Worm (Caenorhabditis elegans): ENCODE results near the gene mua-3.

Gene mua-3

DNA sequence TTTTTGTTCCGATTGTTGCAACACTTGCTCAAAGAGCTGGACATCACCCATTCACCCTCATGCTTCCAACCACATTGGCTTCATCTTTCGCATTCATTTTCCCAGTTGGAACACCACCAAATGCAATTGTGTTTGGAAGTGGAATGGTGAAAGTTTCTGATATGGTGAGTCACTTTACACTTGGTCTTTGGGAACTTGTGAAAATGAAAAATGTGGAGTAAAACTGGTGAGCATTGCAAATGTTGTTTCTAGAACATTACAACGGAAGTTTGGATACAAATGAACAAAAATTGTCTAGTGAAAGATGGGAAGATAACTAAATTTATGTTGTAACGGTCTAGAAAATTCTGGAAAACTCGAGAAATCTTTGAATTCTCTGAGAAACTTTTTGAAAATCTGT, 4.2 kb upstream of the mua-3 start:
- TF ChIP-seq ztf-23 (GFP tag; IDR thresholded peaks at IDR 0.05) = no peak
- TF ChIP-seq tab-1 (GFP tag; IDR thresholded peaks at IDR 0.05) = no peak
- no peak for TF ChIP-seq ztf-29 (GFP tag; IDR thresholded peaks at IDR 0.05)
- TF ChIP-seq med-1 (GFP tag; optimal IDR thresholded peaks at IDR 0.05; ENCODE audit: insufficient read depth) = no peak
- TF ChIP-seq flt-1 (GFP tag; IDR thresholded peaks at IDR 0.05) = no peak
- TF ChIP-seq ref-1 (GFP tag; conservative IDR thresholded peaks at IDR 0.05) = no peak

DNA sequence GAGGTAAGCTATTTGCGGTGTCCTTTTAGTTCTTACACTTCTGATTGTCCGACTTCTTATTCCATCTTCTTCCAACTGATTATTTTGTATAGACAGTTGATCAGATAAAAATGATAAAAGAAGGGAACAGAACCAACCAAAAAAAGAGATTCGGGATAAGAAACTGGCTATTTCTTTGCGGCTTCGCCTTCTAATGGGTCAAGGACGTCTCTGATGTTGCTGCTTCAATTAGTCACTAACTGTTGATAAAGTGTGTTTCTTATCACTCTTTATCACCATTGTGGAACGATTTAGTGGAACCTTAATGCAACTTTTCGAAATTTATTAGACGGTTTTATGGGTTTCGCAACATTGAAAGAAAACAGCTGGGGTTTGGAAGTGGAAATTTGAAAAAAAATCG, 9.8 kb downstream of the mua-3 start:
- TF ChIP-seq med-1 (GFP tag; optimal IDR thresholded peaks at IDR 0.05; ENCODE audit: insufficient read depth) (no peak), flt-1 (GFP tag; IDR thresholded peaks at IDR 0.05) (no peak), cog-1 (tag; optimal IDR thresholded peaks at IDR 0.05) (no peak), tab-1 (GFP tag; IDR thresholded peaks at IDR 0.05) (no peak), ref-1 (GFP tag; conservative IDR thresholded peaks at IDR 0.05) (no peak), klf-2 (GFP tag; conservative IDR thresholded peaks at IDR 0.05) (no peak), ztf-23 (GFP tag; IDR thresholded peaks at IDR 0.05) (no peak), T22C8.4 (GFP tag; IDR thresholded peaks at IDR 0.05) (no peak), ztf-29 (GFP tag; IDR thresholded peaks at IDR 0.05) (no peak)

DNA sequence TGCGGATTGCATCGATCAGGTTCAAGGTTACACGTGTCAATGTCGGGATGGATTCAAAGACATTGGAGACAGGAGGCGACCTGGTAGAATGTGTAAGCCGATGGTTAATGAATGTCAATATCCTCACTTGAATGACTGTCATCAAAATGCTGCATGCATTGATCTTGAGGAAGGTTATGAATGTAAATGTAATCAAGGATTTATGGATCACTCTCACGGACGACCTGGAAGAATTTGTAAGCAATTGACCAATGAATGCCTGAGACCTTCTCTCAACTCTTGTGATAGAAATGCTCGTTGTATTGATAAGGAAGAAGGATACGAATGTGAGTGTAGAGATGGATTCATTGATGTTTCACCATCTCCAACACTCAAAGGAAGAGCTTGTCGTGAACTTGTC, 17.5 kb downstream of the mua-3 start:
- no peak for TF ChIP-seq cog-1 (tag; optimal IDR thresholded peaks at IDR 0.05)
- TF ChIP-seq ref-1 (GFP tag; conservative IDR thresholded peaks at IDR 0.05) = no peak

- TF ChIP-seq tab-1 (GFP tag; IDR thresholded peaks at IDR 0.05) = no peak
- no peak for TF ChIP-seq flt-1 (GFP tag; IDR thresholded peaks at IDR 0.05)
- no peak for TF ChIP-seq klf-2 (GFP tag; conservative IDR thresholded peaks at IDR 0.05)
- no peak for TF ChIP-seq cog-1 (tag; optimal IDR thresholded peaks at IDR 0.05)
- TF ChIP-seq ztf-23 (GFP tag; IDR thresholded peaks at IDR 0.05) = no peak
- TF ChIP-seq T22C8.4 (GFP tag; IDR thresholded peaks at IDR 0.05) = no peak
- TF ChIP-seq med-1 (GFP tag; optimal IDR thresholded peaks at IDR 0.05; ENCODE audit: insufficient read depth) = no peak
- no peak for TF ChIP-seq ztf-29 (GFP tag; IDR thresholded peaks at IDR 0.05)
- TF ChIP-seq ref-1 (GFP tag; conservative IDR thresholded peaks at IDR 0.05) = no peak
These were observed 18.1 kb downstream of the mua-3 start for ce11 chrIII:10178552-10178951.

DNA sequence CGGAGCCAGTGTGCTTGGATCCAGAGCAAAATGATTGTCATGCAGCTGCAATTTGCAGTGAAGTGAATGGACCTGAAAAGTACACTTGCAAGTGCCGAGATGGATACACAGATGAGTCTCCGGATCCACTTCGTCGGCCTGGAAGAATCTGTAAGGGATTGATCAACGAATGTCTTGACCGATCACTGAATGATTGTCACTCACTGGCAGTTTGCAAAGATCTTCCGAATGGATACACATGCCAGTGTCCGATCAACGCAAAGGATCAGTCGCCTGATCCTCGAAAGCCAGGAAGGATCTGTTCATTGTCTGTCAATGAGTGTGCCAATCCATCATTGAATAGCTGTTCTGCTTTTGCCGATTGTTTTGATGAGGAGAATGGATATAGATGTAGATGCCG, 18.9 kb downstream of the mua-3 start:
- TF ChIP-seq klf-2 (GFP tag; conservative IDR thresholded peaks at IDR 0.05) (no peak), ztf-29 (GFP tag; IDR thresholded peaks at IDR 0.05) (no peak), ztf-23 (GFP tag; IDR thresholded peaks at IDR 0.05) (no peak), T22C8.4 (GFP tag; IDR thresholded peaks at IDR 0.05) (no peak)

DNA sequence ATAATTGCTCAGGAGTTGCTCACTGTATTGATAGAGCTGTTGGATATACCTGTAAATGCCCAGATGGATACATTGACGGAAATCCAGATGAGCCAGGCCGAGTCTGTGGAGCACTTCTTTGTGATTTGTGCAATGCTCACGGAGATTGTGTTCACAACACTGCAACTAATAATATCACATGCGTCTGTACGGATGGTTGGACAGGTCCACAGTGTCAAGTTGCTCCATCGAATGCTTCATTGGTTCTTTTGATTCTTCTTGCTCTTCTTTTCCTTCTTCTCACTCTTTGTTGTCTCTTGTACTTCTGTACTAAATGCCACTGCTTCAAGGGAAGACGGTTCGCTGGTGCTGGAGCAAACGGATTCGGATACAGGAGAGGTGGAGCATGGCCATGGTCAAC, 21.4 kb downstream of the mua-3 start:
- TF ChIP-seq klf-2 (GFP tag; conservative IDR thresholded peaks at IDR 0.05) (no peak), cog-1 (tag; optimal IDR thresholded peaks at IDR 0.05) (no peak), flt-1 (GFP tag; IDR thresholded peaks at IDR 0.05) (no peak), tab-1 (GFP tag; IDR thresholded peaks at IDR 0.05) (no peak), ztf-23 (GFP tag; IDR thresholded peaks at IDR 0.05) (no peak), ref-1 (GFP tag; conservative IDR thresholded peaks at IDR 0.05) (no peak), ztf-29 (GFP tag; IDR thresholded peaks at IDR 0.05) (no peak), T22C8.4 (GFP tag; IDR thresholded peaks at IDR 0.05) (no peak), med-1 (GFP tag; optimal IDR thresholded peaks at IDR 0.05; ENCODE audit: insufficient read depth) (no peak)

- TF ChIP-seq klf-2 (GFP tag; conservative IDR thresholded peaks at IDR 0.05) = no peak
- no peak for TF ChIP-seq cog-1 (tag; optimal IDR thresholded peaks at IDR 0.05)
- TF ChIP-seq med-1 (GFP tag; optimal IDR thresholded peaks at IDR 0.05; ENCODE audit: insufficient read depth) = no peak
These were observed 25.7 kb downstream of the mua-3 start, which contains the start of gene unc-47 for ce11 chrIII:10186160-10186559. Gene unc-47 (minus strand): TSS chrIII:10186260.

DNA sequence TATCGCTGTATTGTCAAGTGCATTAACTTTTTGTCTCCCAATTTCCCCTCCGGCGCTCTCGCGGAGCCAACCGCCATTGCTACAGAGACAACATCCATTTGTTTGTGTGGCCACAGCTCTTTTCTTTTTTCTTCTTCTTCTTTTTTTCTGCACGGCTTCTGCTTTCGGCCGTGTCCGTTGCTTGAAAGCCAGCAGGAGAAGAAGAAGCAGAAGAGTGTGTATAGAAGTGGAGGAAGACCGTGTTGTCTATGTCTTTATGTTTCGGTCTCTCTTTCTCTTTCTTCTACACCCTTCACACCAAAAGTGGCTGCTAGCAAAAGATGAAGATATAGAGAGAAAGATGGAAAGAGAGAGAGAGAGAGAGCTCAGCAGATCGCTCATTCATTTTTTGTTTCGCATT, 27.3 kb downstream of the mua-3 start:
- TF ChIP-seq ztf-29 (GFP tag; IDR thresholded peaks at IDR 0.05) (0 out of 2 replicates have a peak, but pooled peaks have one; percentile 13), med-1 (GFP tag; optimal IDR thresholded peaks at IDR 0.05; ENCODE audit: insufficient read depth) (no peak)

DNA sequence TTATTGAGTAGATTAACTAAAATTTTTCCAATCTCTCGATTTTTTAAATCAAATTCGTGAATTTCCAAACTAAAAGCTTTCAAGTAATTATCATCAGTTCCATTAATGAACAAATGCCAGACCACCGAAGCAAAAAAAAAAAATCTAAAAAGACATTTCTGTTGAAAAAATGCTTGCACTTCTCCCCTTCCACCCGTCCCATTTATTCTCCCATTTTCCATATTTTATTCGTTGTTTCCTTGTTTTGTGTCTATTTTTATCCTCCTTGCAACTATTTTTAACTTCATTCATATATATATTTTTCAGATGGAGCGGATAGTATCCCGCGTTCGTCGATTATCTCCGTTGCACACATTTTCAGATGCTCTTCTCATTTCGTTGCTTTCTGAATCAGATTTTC, 28.4 kb downstream of the mua-3 start, which contains the start of gene epac-1:
Gene epac-1, plus strand, starts transcription at position 301 of the 400 bp plus-strand sequence.
- TF ChIP-seq med-1 (GFP tag; optimal IDR thresholded peaks at IDR 0.05; ENCODE audit: insufficient read depth) (no peak), ztf-23 (GFP tag; IDR thresholded peaks at IDR 0.05) (no peak), cog-1 (tag; optimal IDR thresholded peaks at IDR 0.05) (no peak), tab-1 (GFP tag; IDR thresholded peaks at IDR 0.05) (no peak), ztf-29 (GFP tag; IDR thresholded peaks at IDR 0.05) (no peak), klf-2 (GFP tag; conservative IDR thresholded peaks at IDR 0.05) (no peak), ref-1 (GFP tag; conservative IDR thresholded peaks at IDR 0.05) (no peak), T22C8.4 (GFP tag; IDR thresholded peaks at IDR 0.05) (no peak), flt-1 (GFP tag; IDR thresholded peaks at IDR 0.05) (no peak)

DNA sequence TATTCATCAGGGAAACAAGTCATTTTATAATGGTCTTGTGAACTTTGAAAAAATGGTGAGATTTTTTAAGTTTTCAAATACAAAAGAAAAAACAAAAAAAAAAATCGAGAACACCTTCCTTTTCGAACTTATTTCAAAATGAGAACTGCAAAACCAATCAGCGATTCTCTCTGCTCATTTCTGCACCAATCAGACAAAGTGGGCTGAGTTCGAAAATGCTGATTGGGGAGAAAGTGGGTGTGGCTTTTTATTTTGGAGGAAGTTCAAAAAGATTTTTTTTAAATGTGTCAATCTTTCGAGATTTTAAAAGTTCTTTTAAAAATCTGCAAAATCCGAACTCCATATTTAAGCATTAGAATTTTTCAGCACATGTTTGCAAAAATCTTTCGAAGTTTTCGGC, 34.1 kb downstream of the mua-3 start:
- TF ChIP-seq T22C8.4 (GFP tag; IDR thresholded peaks at IDR 0.05) = no peak
- no peak for TF ChIP-seq tab-1 (GFP tag; IDR thresholded peaks at IDR 0.05)
- TF ChIP-seq cog-1 (tag; optimal IDR thresholded peaks at IDR 0.05) = no peak
- TF ChIP-seq klf-2 (GFP tag; conservative IDR thresholded peaks at IDR 0.05) = no peak
- no peak for TF ChIP-seq ztf-23 (GFP tag; IDR thresholded peaks at IDR 0.05)
- TF ChIP-seq flt-1 (GFP tag; IDR thresholded peaks at IDR 0.05) = no peak
- no peak for TF ChIP-seq ztf-29 (GFP tag; IDR thresholded peaks at IDR 0.05)
- no peak for TF ChIP-seq ref-1 (GFP tag; conservative IDR thresholded peaks at IDR 0.05)
- TF ChIP-seq med-1 (GFP tag; optimal IDR thresholded peaks at IDR 0.05; ENCODE audit: insufficient read depth) = no peak

DNA sequence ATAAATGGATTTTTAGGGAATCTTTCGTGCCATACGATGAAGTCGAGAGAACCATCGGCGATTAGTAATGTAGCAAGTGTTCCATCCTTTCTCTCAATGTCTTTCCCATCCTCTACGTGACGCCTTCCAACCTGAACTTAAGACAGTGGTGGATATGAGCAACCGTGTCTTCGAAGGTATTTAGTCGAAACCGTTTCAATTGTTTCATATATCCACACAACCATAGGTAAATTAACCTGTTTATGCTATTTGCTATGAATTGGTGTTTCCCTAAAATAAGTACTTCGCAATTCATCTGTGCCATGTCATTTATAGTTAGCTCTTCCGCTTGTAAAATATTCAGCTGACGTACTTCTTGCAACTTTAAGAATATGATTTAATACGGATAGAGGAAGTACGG, 35.4 kb downstream of the mua-3 start:
- TF ChIP-seq ztf-29 (GFP tag; IDR thresholded peaks at IDR 0.05) = no peak
- no peak for TF ChIP-seq tab-1 (GFP tag; IDR thresholded peaks at IDR 0.05)
- TF ChIP-seq T22C8.4 (GFP tag; IDR thresholded peaks at IDR 0.05) = no peak
- TF ChIP-seq ref-1 (GFP tag; conservative IDR thresholded peaks at IDR 0.05) = no peak

Measured in whole organism, midembryonic.